Worm (Caenorhabditis elegans) whole organism, L4 larva: ENCODE data around the gene sre-46.

Experiments used
- D1046.2 ChIP-seq: fragments of 200-800 bp; sonication (Bioruptor generic); IDR thresholded peaks from 2 replicates; pipeline ENCODE4 v1.3.6; 2022; ENCODE audit warnings: missing genetic modification characterization, missing compliant biosample characterization
- F44E2.7 ChIP-seq: fragments of 200-800 bp; sonication (Bioruptor generic); IDR thresholded peaks from 2 replicates; pipeline ENCODE4 v2.1.2; 2022; ENCODE audit warnings: missing genetic modification characterization, missing compliant biosample characterization
- F49E8.2 ChIP-seq: sonication (generic microtip); optimal IDR thresholded peaks from 2 replicates; lab custom pipeline; 2016; ENCODE audit warnings: missing compliant biosample characterization, mild to moderate bottlenecking, missing genetic modification characterization, borderline replicate concordance
- T20F7.1 ChIP-seq: fragments of 200-800 bp; sonication (Bioruptor generic); optimal IDR thresholded peaks from 2 replicates; lab custom pipeline; 2018; ENCODE audit warnings: mild to moderate bottlenecking, missing genetic modification characterization, missing compliant biosample characterization
- T26A8.4 ChIP-seq: fragments of 200-800 bp; sonication (Bioruptor generic); IDR thresholded peaks from 2 replicates; pipeline ENCODE4 v1.3.6; 2022; ENCODE audit warnings: missing genetic modification characterization, missing compliant biosample characterization
- Y105C5A.15 ChIP-seq: fragments of 200-800 bp; sonication (Bioruptor generic); IDR thresholded peaks from 2 replicates; pipeline ENCODE4 v1.3.6; 2022; ENCODE audit warnings: missing genetic modification characterization, missing compliant biosample characterization
- ZK337.2 ChIP-seq: fragments of 200-800 bp; sonication (Bioruptor generic); IDR thresholded peaks from 2 replicates; pipeline ENCODE4 v1.3.6; 2022; ENCODE audit warnings: missing genetic modification reagents, missing genetic modification characterization, missing compliant biosample characterization
- ZK546.5 ChIP-seq, 2 experiments: sonication (generic microtip); optimal IDR thresholded peaks; 2 replicates each; lab custom pipeline; 2017; ENCODE audit warnings: missing biosample characterization in 2 of 2, missing genetic modification characterization in 2 of 2
- aly-2 ChIP-seq: sonication (generic microtip); optimal IDR thresholded peaks from 2 replicates; lab custom pipeline; 2018; ENCODE audit warnings: missing biosample characterization, missing genetic modification characterization
- arid-1 ChIP-seq: fragments of 200-800 bp; sonication (Bioruptor generic); conservative IDR thresholded peaks from 2 replicates; pipeline ENCODE4 v1.3.6; 2022; ENCODE audit warnings: missing genetic modification reagents, missing genetic modification characterization, missing compliant biosample characterization
- ceh-20 ChIP-seq: fragments of 200-800 bp; sonication (Bioruptor generic); IDR thresholded peaks from 2 replicates; pipeline ENCODE4 v1.3.6; 2022; ENCODE audit warnings: missing genetic modification reagents, missing genetic modification characterization, missing compliant biosample characterization
- ceh-62 ChIP-seq: sonication (generic microtip); optimal IDR thresholded peaks from 2 replicates; lab custom pipeline; 2017; ENCODE audit warnings: missing biosample characterization, missing genetic modification characterization
- ceh-82 ChIP-seq: sonication (generic microtip); optimal IDR thresholded peaks from 2 replicates; lab custom pipeline; 2017; ENCODE audit warnings: missing biosample characterization, missing genetic modification characterization
- ctbp-1 ChIP-seq: fragments of 200-800 bp; sonication (Bioruptor generic); IDR thresholded peaks from 2 replicates; pipeline ENCODE4 v1.3.6; 2022; ENCODE audit warnings: missing genetic modification reagents, missing genetic modification characterization, missing compliant biosample characterization
- daf-12 ChIP-seq: fragments of 150-350 bp; optimal IDR thresholded peaks from 2 replicates; lab custom pipeline; 2014; ENCODE audit warnings: missing biosample characterization, missing genetic modification reagents, missing genetic modification characterization
- daf-16 ChIP-seq, 3 experiments: sonication (generic microtip); optimal IDR thresholded peaks; 2 replicates each; lab custom pipeline; 2016 to 2017; ENCODE audit warnings: missing genetic modification characterization in 3 of 3, missing genetic modification reagents in 3 of 3, mild to moderate bottlenecking in 2 of 3, missing compliant biosample characterization in 2 of 3, missing biosample characterization in 1 of 3, moderate library complexity in 1 of 3
- dmd-6 ChIP-seq: fragments of 200-800 bp; sonication (Bioruptor generic); IDR thresholded peaks from 2 replicates; pipeline ENCODE4 v1.3.6; 2022; ENCODE audit warnings: missing genetic modification reagents, missing genetic modification characterization, missing compliant biosample characterization
- dmd-9 ChIP-seq: fragments of 200-800 bp; sonication (Bioruptor generic); IDR thresholded peaks from 2 replicates; pipeline ENCODE4 v1.3.6; 2022; ENCODE audit warnings: missing genetic modification reagents, missing genetic modification characterization, missing compliant biosample characterization
- dpl-1 ChIP-seq: fragments of 150-350 bp; optimal IDR thresholded peaks from 2 replicates; lab custom pipeline; 2014; ENCODE audit warnings: missing biosample characterization, missing genetic modification reagents, missing genetic modification characterization
- egl-27 ChIP-seq: sonication (generic microtip); optimal IDR thresholded peaks from 3 replicates; lab custom pipeline; 2017; ENCODE audit warnings: missing biosample characterization, missing genetic modification reagents, missing genetic modification characterization
- fos-1 ChIP-seq: fragments of 150-350 bp; optimal IDR thresholded peaks from 2 replicates; lab custom pipeline; 2014; ENCODE audit warnings: missing biosample characterization, missing genetic modification characterization
- hlh-11 ChIP-seq: fragments of 200-800 bp; sonication (Bioruptor generic); optimal IDR thresholded peaks from 2 replicates; lab custom pipeline; 2018; ENCODE audit warnings: mild to moderate bottlenecking, missing genetic modification characterization, missing compliant biosample characterization
- hmg-1.1 ChIP-seq: fragments of 200-800 bp; sonication (Bioruptor generic); IDR thresholded peaks from 2 replicates; pipeline ENCODE4 v1.3.6; 2022; ENCODE audit warnings: missing genetic modification reagents, missing genetic modification characterization, missing compliant biosample characterization
- lim-7 ChIP-seq: fragments of 200-800 bp; sonication (Bioruptor generic); IDR thresholded peaks from 2 replicates; pipeline ENCODE4 v1.3.6; 2022; ENCODE audit warnings: missing genetic modification characterization, missing compliant biosample characterization
- lin-1 ChIP-seq: fragments of 200-800 bp; sonication (Bioruptor generic); IDR thresholded peaks from 2 replicates; pipeline ENCODE4 v1.3.6; 2022; ENCODE audit warnings: missing genetic modification reagents, missing genetic modification characterization, missing compliant biosample characterization
- lin-15B ChIP-seq: fragments of 150-350 bp; sonication (generic microtip); optimal IDR thresholded peaks from 3 replicates; lab custom pipeline; 2014; ENCODE audit warnings: missing biosample characterization, missing genetic modification characterization
- lin-29 ChIP-seq: fragments of 200-800 bp; sonication (Bioruptor generic); IDR thresholded peaks from 2 replicates; pipeline ENCODE4 v1.3.6; 2022; ENCODE audit warnings: missing genetic modification reagents, missing genetic modification characterization, missing compliant biosample characterization
- mdt-29 ChIP-seq: fragments of 200-800 bp; sonication (Bioruptor generic); IDR thresholded peaks from 2 replicates; pipeline ENCODE4 v1.3.6; 2022; ENCODE audit warnings: missing genetic modification reagents, missing genetic modification characterization, missing compliant biosample characterization
- mes-2 ChIP-seq: sonication (generic microtip); optimal IDR thresholded peaks from 2 replicates; lab custom pipeline; 2016; ENCODE audit warnings: missing genotype, mild to moderate bottlenecking, missing genetic modification characterization, missing compliant biosample characterization; ENCODE audit not compliant: poor library complexity, severe bottlenecking
- mxl-2 ChIP-seq: fragments of 200-800 bp; sonication (Bioruptor generic); conservative IDR thresholded peaks from 2 replicates; pipeline ENCODE4 v1.3.6; 2022; ENCODE audit warnings: missing genetic modification reagents, missing genetic modification characterization, missing compliant biosample characterization
- nhr-10 ChIP-seq: fragments of 150-350 bp; optimal IDR thresholded peaks from 2 replicates; lab custom pipeline; 2014; ENCODE audit warnings: missing biosample characterization, missing genetic modification characterization
- nhr-111 ChIP-seq: fragments of 200-800 bp; sonication (Bioruptor generic); optimal IDR thresholded peaks from 2 replicates; lab custom pipeline; 2018; ENCODE audit warnings: mild to moderate bottlenecking, missing genetic modification characterization, missing compliant biosample characterization
- nhr-25 ChIP-seq: sonication (generic microtip); optimal IDR thresholded peaks from 2 replicates; lab custom pipeline; 2017; ENCODE audit warnings: missing genetic modification characterization, mild to moderate bottlenecking, missing compliant biosample characterization, antibody characterized with exemption, moderate library complexity, borderline replicate concordance; ENCODE audit not compliant: insufficient read depth
- nhr-28 ChIP-seq: fragments of 150-350 bp; optimal IDR thresholded peaks from 2 replicates; lab custom pipeline; 2014; ENCODE audit warnings: missing biosample characterization, missing genetic modification characterization
- nhr-6 ChIP-seq: fragments of 150-350 bp; optimal IDR thresholded peaks from 2 replicates; lab custom pipeline; 2014; ENCODE audit warnings: missing biosample characterization, missing genetic modification characterization
- nhr-77 ChIP-seq: fragments of 150-350 bp; optimal IDR thresholded peaks from 2 replicates; lab custom pipeline; 2014; ENCODE audit warnings: missing biosample characterization, missing genetic modification characterization
- pha-4 ChIP-seq, 2 experiments: fragments of 150-350 bp in 1 of 2; fragments of 200-800 bp in 1 of 2; sonication (Bioruptor generic) in 1 of 2; IDR thresholded peaks in 1 of 2; optimal IDR thresholded peaks in 1 of 2; 2 replicates each; pipeline versions ENCODE4 v1.3.6 to Lab custom; 2014 to 2022; ENCODE audit warnings: missing genetic modification characterization in 2 of 2, missing genetic modification reagents in 2 of 2, missing biosample characterization in 1 of 2, missing compliant biosample characterization in 1 of 2
- php-3 ChIP-seq: fragments of 200-800 bp; sonication (Bioruptor generic); IDR thresholded peaks from 2 replicates; pipeline ENCODE4 v1.3.6; 2022; ENCODE audit warnings: missing genetic modification reagents, missing genetic modification characterization, missing compliant biosample characterization
- pqm-1 ChIP-seq: sonication (generic microtip); optimal IDR thresholded peaks from 2 replicates; lab custom pipeline; 2017; ENCODE audit warnings: missing biosample characterization, missing genetic modification characterization
- rbr-2 ChIP-seq: sonication (generic microtip); optimal IDR thresholded peaks from 2 replicates; lab custom pipeline; 2016; ENCODE audit warnings: missing genotype, missing genetic modification characterization, missing compliant biosample characterization
- sdz-12 ChIP-seq: fragments of 200-800 bp; sonication (Bioruptor generic); optimal IDR thresholded peaks from 2 replicates; lab custom pipeline; 2018; ENCODE audit warnings: mild to moderate bottlenecking, missing genetic modification characterization, missing compliant biosample characterization
- set-16 ChIP-seq: fragments of 200-800 bp; sonication (Bioruptor generic); IDR thresholded peaks from 2 replicates; pipeline ENCODE4 v1.3.6; 2022; ENCODE audit warnings: missing genetic modification reagents, missing genetic modification characterization, missing compliant biosample characterization
- snpc-1.2 ChIP-seq: fragments of 200-800 bp; sonication (Bioruptor generic); IDR thresholded peaks from 2 replicates; pipeline ENCODE4 v1.3.6; 2022; ENCODE audit warnings: missing genetic modification reagents, missing genetic modification characterization, missing compliant biosample characterization
- spr-1 ChIP-seq: sonication (generic microtip); optimal IDR thresholded peaks from 2 replicates; lab custom pipeline; 2016; ENCODE audit warnings: mild to moderate bottlenecking, missing genetic modification characterization, missing compliant biosample characterization
- unc-39 ChIP-seq: sonication (generic microtip); optimal IDR thresholded peaks from 2 replicates; lab custom pipeline; 2017; ENCODE audit warnings: missing biosample characterization, missing genetic modification characterization
- vab-7 ChIP-seq: fragments of 200-800 bp; sonication (Bioruptor generic); IDR thresholded peaks from 2 replicates; pipeline ENCODE4 v1.3.6; 2022; ENCODE audit warnings: missing genetic modification reagents, missing genetic modification characterization, missing compliant biosample characterization
- zag-1 ChIP-seq: fragments of 150-350 bp; optimal IDR thresholded peaks from 2 replicates; lab custom pipeline; 2014; ENCODE audit warnings: missing biosample characterization, missing genetic modification characterization
- zip-2 ChIP-seq: fragments of 150-350 bp; optimal IDR thresholded peaks from 2 replicates; lab custom pipeline; 2014; ENCODE audit warnings: missing biosample characterization, missing genetic modification characterization
- ztf-11 ChIP-seq: fragments of 150-350 bp; optimal IDR thresholded peaks from 2 replicates; lab custom pipeline; 2014; ENCODE audit warnings: missing biosample characterization, missing genetic modification characterization

The sre-46 gene

DNA sequence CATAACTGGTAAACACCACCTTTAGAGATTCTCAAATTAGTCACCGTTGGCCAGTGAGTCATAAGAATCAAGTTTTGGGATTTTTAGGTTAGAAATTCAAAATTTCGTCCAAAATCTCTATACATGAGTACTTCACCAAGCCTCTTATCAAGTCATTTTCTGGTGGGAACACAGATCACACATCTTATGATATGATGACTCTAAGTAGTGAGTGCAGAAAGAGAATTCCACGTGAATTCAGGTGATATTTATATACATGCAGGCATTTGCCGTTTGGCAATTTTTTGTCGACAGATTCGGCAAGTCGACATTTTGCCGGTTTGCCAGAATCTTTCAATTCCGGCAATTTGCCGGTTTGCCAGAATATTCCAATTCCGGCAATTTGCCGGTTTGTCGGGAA lies 49.1 kb downstream of the sre-46 start (continued):
- no peak for TF ChIP-seq spr-1 (tag; lab: Kevin White, UChicago)
- no peak for TF ChIP-seq lin-15B
- no peak for TF ChIP-seq lin-29 (GFP tag; lab: Robert Waterston, UW)
- TF ChIP-seq hlh-11 (tag; lab: Kevin White, UChicago), result peak; percentile 35
- TF ChIP-seq F44E2.7 (GFP tag; lab: Robert Waterston, UW), result no peak
- TF ChIP-seq fos-1 (tag; lab: Kevin White, UChicago), result no peak
- peak; percentile 22 for TF ChIP-seq mes-2
- no peak for TF ChIP-seq T26A8.4 (GFP tag; lab: Robert Waterston, UW)
- TF ChIP-seq vab-7 (GFP tag; lab: Robert Waterston, UW), result no peak
- no peak for TF ChIP-seq pqm-1 (tag; lab: Kevin White, UChicago)
- TF ChIP-seq rbr-2 (tag; lab: Kevin White, UChicago), result no peak
- TF ChIP-seq set-16 (GFP tag; lab: Robert Waterston, UW), result no peak
- TF ChIP-seq php-3, result no peak

DNA sequence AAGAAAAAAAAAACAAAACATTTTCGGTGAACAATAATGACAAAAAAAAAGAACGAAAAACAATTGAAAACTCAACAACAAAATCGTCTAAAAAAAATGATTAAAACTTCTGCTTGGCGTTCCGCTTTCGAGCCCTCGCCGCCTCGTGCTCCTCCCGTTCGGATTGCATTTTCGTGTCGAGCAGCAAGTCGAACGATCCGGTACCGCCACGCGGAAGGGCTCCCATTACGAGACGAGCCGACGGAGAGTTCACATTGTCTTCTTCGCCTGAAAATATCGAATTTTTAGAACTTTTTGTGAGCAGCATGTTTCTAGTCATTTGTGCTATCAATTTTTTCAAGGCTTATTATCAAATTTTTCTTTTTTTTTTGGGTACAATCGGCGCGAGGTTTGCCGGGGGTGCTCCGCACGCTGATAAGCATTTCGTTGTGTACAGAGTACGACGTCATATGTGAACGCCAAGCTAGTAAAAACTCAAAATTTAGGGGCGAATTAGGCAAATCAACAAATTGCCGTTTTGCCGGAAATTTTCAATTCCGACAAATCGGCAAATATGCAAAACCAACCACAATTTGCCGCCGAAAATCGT lies 50.3 kb downstream of the sre-46 start:
- TF ChIP-seq nhr-28 (tag; lab: Kevin White, UChicago) (peak; percentile 75), ctbp-1 (GFP tag; lab: Robert Waterston, UW) (no peak), daf-12 (tag; lab: Kevin White, UChicago) (no peak), ZK546.5 (tag; optimal IDR thresholded peaks at IDR 0.05; lab: Kevin White, UChicago) (no peak), mxl-2 (GFP tag; lab: Robert Waterston, UW) (no peak), sdz-12 (GFP tag; lab: Kevin White, UChicago) (no peak), zag-1 (tag; lab: Kevin White, UChicago) (no peak), dpl-1 (no peak), hlh-11 (tag; lab: Kevin White, UChicago) (peak; percentile 69), ceh-82 (tag; lab: Kevin White, UChicago) (no peak), T20F7.1 (GFP tag; lab: Kevin White, UChicago) (no peak), set-16 (GFP tag; lab: Robert Waterston, UW) (peak; percentile 58; the same call in 1 of the 2 replicates), mdt-29 (GFP tag; lab: Robert Waterston, UW) (no peak), ZK337.2 (GFP tag; lab: Robert Waterston, UW) (no peak), aly-2 (tag; lab: Kevin White, UChicago) (no peak), F49E8.2 (no peak), dmd-6 (peak; percentile 71), unc-39 (tag; lab: Kevin White, UChicago) (no peak), ceh-62 (no peak), fos-1 (tag; lab: Kevin White, UChicago) (no peak), nhr-111 (GFP tag; lab: Kevin White, UChicago) (no peak), ztf-11 (tag; lab: Kevin White, UChicago) (no peak), lim-7 (no peak), arid-1 (GFP tag; lab: Robert Waterston, UW) (no peak), D1046.2 (GFP tag; lab: Robert Waterston, UW) (no peak), hmg-1.1 (GFP tag; lab: Robert Waterston, UW) (no peak), ceh-20 (GFP tag; lab: Robert Waterston, UW) (no peak), nhr-25 (tag; lab: Kevin White, UChicago) (no peak), nhr-77 (tag; lab: Kevin White, UChicago) (peak; percentile 73), nhr-10 (tag; lab: Kevin White, UChicago) (no peak), snpc-1.2 (no peak), dmd-9 (GFP tag; lab: Robert Waterston, UW) (no peak), nhr-6 (tag; lab: Kevin White, UChicago) (no peak), vab-7 (GFP tag; lab: Robert Waterston, UW) (no peak; the same call in 1 of the 2 replicates), lin-1 (GFP tag; lab: Robert Waterston, UW) (no peak), Y105C5A.15 (GFP tag; lab: Robert Waterston, UW) (no peak), daf-16 (GFP tag; optimal IDR thresholded peaks at IDR 0.05; lab: Kevin White, UChicago) (no peak), daf-16 (tag; optimal IDR thresholded peaks at IDR 0.05; lab: Kevin White, UChicago) (peak; percentile 51), egl-27 (tag; lab: Kevin White, UChicago) (no peak), pha-4 (GFP tag; IDR thresholded peaks at IDR 0.05; lab: Robert Waterston, UW) (no peak), pha-4 (tag; optimal IDR thresholded peaks at IDR 0.05; lab: Kevin White, UChicago) (no peak), zip-2 (tag; lab: Kevin White, UChicago) (no peak)
